Fruit fly (Drosophila melanogaster) whole organism, embryonic: ENCODE data around the gene CG33796.

Experiments
- ATbp ChIP-seq: fragments of 200-800 bp; sonication (Bioruptor generic); optimal IDR thresholded peaks from 2 replicates; lab custom pipeline; 2017; ENCODE audit warnings: missing biosample characterization, mild to moderate bottlenecking, missing genetic modification characterization, missing genetic modification reagents
- CG13287 ChIP-seq: fragments of 200-800 bp; sonication (Bioruptor generic); IDR thresholded peaks from 2 replicates; pipeline ENCODE4 v1.3.6; 2022; ENCODE audit warnings: missing biosample characterization, missing genetic modification characterization; ENCODE audit not compliant: partially characterized antibody
- CG13894 ChIP-seq: fragments of 200-800 bp; sonication (Bioruptor generic); optimal IDR thresholded peaks from 3 replicates; lab custom pipeline; 2018; ENCODE audit warnings: missing biosample characterization, mild to moderate bottlenecking, missing genetic modification characterization, moderate library complexity
- CG14050 ChIP-seq: fragments of 200-800 bp; sonication (Bioruptor generic); IDR thresholded peaks from 3 replicates; pipeline ENCODE4 v1.3.6; 2022; ENCODE audit warnings: missing biosample characterization, missing genetic modification characterization
- CG14710 ChIP-seq: fragments of 200-800 bp; sonication (Bioruptor generic); optimal IDR thresholded peaks from 3 replicates; lab custom pipeline; 2019; ENCODE audit warnings: missing biosample characterization, mild to moderate bottlenecking, missing genetic modification characterization, moderate library complexity
- CG1529 ChIP-seq: fragments of 200-800 bp; sonication (Bioruptor generic); optimal IDR thresholded peaks from 3 replicates; lab custom pipeline; 2018; ENCODE audit warnings: missing biosample characterization, missing genetic modification characterization
- CG1602 ChIP-seq: fragments of 200-800 bp; sonication (Bioruptor generic); optimal IDR thresholded peaks from 3 replicates; lab custom pipeline; 2016; ENCODE audit warnings: missing biosample characterization, missing genetic modification characterization
- CG17385 ChIP-seq: fragments of 200-800 bp; sonication (Bioruptor generic); optimal IDR thresholded peaks from 3 replicates; lab custom pipeline; 2018; ENCODE audit warnings: missing biosample characterization, mild to moderate bottlenecking, missing genetic modification characterization
- CG2199 ChIP-seq: fragments of 200-800 bp; sonication (Bioruptor generic); IDR thresholded peaks from 3 replicates; pipeline ENCODE4 v1.3.6; 2022; ENCODE audit warnings: missing biosample characterization, missing genetic modification characterization
- CG2875 ChIP-seq: fragments of 200-800 bp; sonication (Bioruptor generic); optimal IDR thresholded peaks from 2 replicates; lab custom pipeline; 2017; ENCODE audit warnings: missing biosample characterization, mild to moderate bottlenecking, missing genetic modification characterization, missing genetic modification reagents
- CG4617 ChIP-seq: fragments of 200-800 bp; sonication (Bioruptor generic); optimal IDR thresholded peaks from 3 replicates; lab custom pipeline; 2016; ENCODE audit warnings: missing biosample characterization, missing genetic modification characterization, borderline replicate concordance
- CG4730 ChIP-seq: fragments of 200-800 bp; sonication (Bioruptor generic); IDR thresholded peaks from 2 replicates; pipeline ENCODE4 v1.3.6; 2022; ENCODE audit warnings: missing biosample characterization, missing genetic modification characterization
- CG9215 ChIP-seq: fragments of 200-800 bp; sonication (Bioruptor generic); IDR thresholded peaks from 2 replicates; pipeline ENCODE4 v1.3.6; 2022; ENCODE audit warnings: missing biosample characterization, missing genetic modification characterization
- GATAe ChIP-seq: fragments of 200-800 bp; sonication (Bioruptor generic); conservative IDR thresholded peaks from 2 replicates; pipeline ENCODE4 v1.3.6; 2022; ENCODE audit warnings: missing biosample characterization, missing genetic modification characterization
- Jarid2 ChIP-seq: fragments of 200-800 bp; sonication (Bioruptor generic); optimal IDR thresholded peaks from 3 replicates; lab custom pipeline; 2017; ENCODE audit warnings: mild to moderate bottlenecking, missing biosample characterization, missing genetic modification reagents, missing genetic modification characterization
- MBD-R2 ChIP-seq: fragments of 200-800 bp; sonication (Bioruptor generic); IDR thresholded peaks from 2 replicates; pipeline ENCODE4 v1.3.6; 2022; ENCODE audit warnings: missing biosample characterization, missing genetic modification characterization
- Poxn ChIP-seq: fragments of 200-800 bp; sonication (Bioruptor generic); IDR thresholded peaks from 2 replicates; pipeline ENCODE4 v1.3.6; 2022; ENCODE audit warnings: missing biosample characterization, missing genetic modification characterization
- Sox102F ChIP-seq: fragments of 200-800 bp; sonication (Bioruptor generic); optimal IDR thresholded peaks from 2 replicates; lab custom pipeline; 2018; ENCODE audit warnings: missing biosample characterization, mild to moderate bottlenecking, missing genetic modification characterization, moderate library complexity
- ab ChIP-seq: fragments of 200-800 bp; sonication (Bioruptor generic); optimal IDR thresholded peaks from 2 replicates; lab custom pipeline; 2016; ENCODE audit warnings: missing biosample characterization, missing genetic modification characterization
- chif ChIP-seq, 2 experiments: fragments of 200-800 bp; sonication (Bioruptor generic); optimal IDR thresholded peaks; 3 replicates each; lab custom pipeline; 2016; ENCODE audit warnings: missing biosample characterization in 2 of 2, missing genetic modification characterization in 2 of 2
- corto ChIP-seq: fragments of 200-800 bp; sonication (Bioruptor generic); optimal IDR thresholded peaks from 2 replicates; lab custom pipeline; 2016; ENCODE audit warnings: missing biosample characterization, mild to moderate bottlenecking, missing genetic modification characterization, moderate library complexity
- dan ChIP-seq: fragments of 200-800 bp; sonication (Bioruptor generic); IDR thresholded peaks from 2 replicates; pipeline ENCODE4 v1.3.6; 2022; ENCODE audit warnings: missing biosample characterization, missing genetic modification characterization
- fd64A ChIP-seq: fragments of 200-800 bp; sonication (Bioruptor generic); optimal IDR thresholded peaks from 3 replicates; lab custom pipeline; 2018; ENCODE audit warnings: missing biosample characterization, mild to moderate bottlenecking, missing genetic modification characterization
- gfzf ChIP-seq: fragments of 200-800 bp; sonication (Bioruptor generic); optimal IDR thresholded peaks from 2 replicates; lab custom pipeline; 2016; ENCODE audit warnings: missing biosample characterization, mild to moderate bottlenecking, missing genetic modification characterization, moderate library complexity
- gro ChIP-seq: fragments of 200-800 bp; sonication (Bioruptor generic); optimal IDR thresholded peaks from 2 replicates; lab custom pipeline; 2016; ENCODE audit warnings: missing biosample characterization, missing genetic modification characterization
- peb ChIP-seq: fragments of 200-800 bp; sonication (Bioruptor generic); IDR thresholded peaks from 2 replicates; pipeline ENCODE4 v1.3.6; 2022; ENCODE audit warnings: missing biosample characterization, missing genetic modification characterization
- prd ChIP-seq, 3 experiments: fragments of >200 bp in 2 of 3; fragments of 200-800 bp in 1 of 3; sonication (Bioruptor generic) in 1 of 3; optimal IDR thresholded peaks in 2 of 3; IDR thresholded peaks in 1 of 3; 2 replicates in 2 of 3; 3 replicates in 1 of 3; pipeline versions ENCODE4 v1.3.6 to Lab custom; 2017 to 2022; ENCODE audit warnings: missing biosample characterization in 1 of 3, missing genetic modification characterization in 1 of 3
- pros ChIP-seq: fragments of 200-800 bp; sonication (Bioruptor generic); optimal IDR thresholded peaks from 3 replicates; lab custom pipeline; 2019; ENCODE audit warnings: missing biosample characterization, mild to moderate bottlenecking, missing genetic modification characterization, moderate library complexity
- psq ChIP-seq: fragments of 200-800 bp; sonication (Bioruptor generic); optimal IDR thresholded peaks from 2 replicates; lab custom pipeline; 2017; ENCODE audit warnings: missing biosample characterization, missing genetic modification characterization
- pzg ChIP-seq: fragments of 200-800 bp; sonication (Bioruptor generic); optimal IDR thresholded peaks from 3 replicates; lab custom pipeline; 2018; ENCODE audit warnings: missing biosample characterization, mild to moderate bottlenecking, missing genetic modification characterization, moderate library complexity
- trem ChIP-seq: fragments of 200-800 bp; optimal IDR thresholded peaks from 3 replicates; lab custom pipeline; 2019; ENCODE audit warnings: missing biosample characterization, mild to moderate bottlenecking, missing genetic modification characterization, moderate library complexity
- zf30C ChIP-seq: fragments of 200-800 bp; sonication (Bioruptor generic); optimal IDR thresholded peaks from 3 replicates; lab custom pipeline; 2018; ENCODE audit warnings: missing biosample characterization, mild to moderate bottlenecking, missing genetic modification characterization

CG33796 gene

DNA sequence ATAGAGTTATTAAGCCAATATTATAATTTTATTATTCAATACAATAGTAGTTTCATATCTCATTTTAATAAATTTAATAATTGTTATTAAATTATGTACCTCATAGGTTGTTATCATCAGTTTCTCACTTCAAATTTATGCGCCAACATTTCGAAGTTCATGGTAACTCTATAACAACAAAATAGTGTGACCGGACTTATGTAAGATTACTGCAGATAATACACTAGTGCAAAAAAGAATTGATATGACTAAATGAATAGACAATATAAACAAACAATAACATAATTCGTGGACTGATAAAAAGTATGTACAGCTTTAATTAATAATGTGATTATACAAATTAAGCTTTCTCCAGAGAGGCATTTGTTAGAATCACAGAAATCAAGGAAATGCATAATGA, 48.1 kb downstream of the CG33796 start, which contains the start of gene Strump (continued):
- TF ChIP-seq CG14050 (no peak), zf30C (no peak), prd (optimal IDR thresholded peaks at IDR 0.05; lab: Kevin White, UChicago) (no peak), prd (GFP tag; IDR thresholded peaks at IDR 0.05; lab: Robert Waterston, UW) (no peak), trem (tag; lab: Kevin White, UChicago) (peak; percentile 32), CG4617 (peak; percentile 42), pzg (GFP tag; lab: Kevin White, UChicago) (peak; percentile 73), gro (peak; percentile 12), chif (GFP tag; optimal IDR thresholded peaks at IDR 0.05; lab: Kevin White, UChicago) (no peak), CG9215 (GFP tag; lab: Robert Waterston, UW) (no peak), fd64A (GFP tag; lab: Kevin White, UChicago) (no peak), Jarid2 (GFP tag; lab: Kevin White, UChicago) (no peak), CG1529 (GFP tag; lab: Kevin White, UChicago) (no peak), ATbp (GFP tag; lab: Kevin White, UChicago) (no peak), gfzf (GFP tag; lab: Kevin White, UChicago) (peak; percentile 81), pros (GFP tag; lab: Kevin White, UChicago) (no peak), ab (GFP tag; lab: Kevin White, UChicago) (no peak), CG13894 (no peak), GATAe (no peak), CG1602 (no peak), dan (no peak), psq (GFP tag; lab: Kevin White, UChicago) (no peak), Poxn (no peak), Sox102F (GFP tag; lab: Kevin White, UChicago) (no peak), CG2199 (0 out of 3 replicates have a peak, but pooled peaks have one; percentile 6), CG13287 (GFP tag; lab: Robert Waterston, UW) (peak; percentile 17; the same call in 1 of the 2 replicates), CG14710 (tag; lab: Kevin White, UChicago) (peak; percentile 41), CG2875 (GFP tag; lab: Kevin White, UChicago) (no peak), CG17385 (GFP tag; lab: Kevin White, UChicago) (no peak), peb (GFP tag; lab: Robert Waterston, UW) (no peak), MBD-R2 (GFP tag; lab: Robert Waterston, UW) (peak; percentile 68), CG4730 (no peak), corto (GFP tag; lab: Kevin White, UChicago) (no peak)
